Fruit fly (Drosophila melanogaster) whole organism, embryonic: ENCODE measurements around the gene CG43448.

Source experiments
- Aef1 ChIP-seq: fragments of 200-800 bp; sonication (Bioruptor generic); IDR thresholded peaks from 3 replicates; pipeline ENCODE4 v1.3.6; 2022; ENCODE audit warnings: missing biosample characterization, missing genetic modification characterization
- CG11695 ChIP-seq: fragments of 200-800 bp; sonication (Bioruptor generic); IDR thresholded peaks from 3 replicates; pipeline ENCODE4 v1.3.6; 2022; ENCODE audit warnings: missing biosample characterization, missing genetic modification characterization
- CG12659 ChIP-seq: fragments of 200-800 bp; sonication (Bioruptor generic); optimal IDR thresholded peaks from 3 replicates; lab custom pipeline; 2017; ENCODE audit warnings: mild to moderate bottlenecking, missing biosample characterization, missing genetic modification reagents, missing genetic modification characterization
- CG12744 ChIP-seq: fragments of 200-800 bp; sonication (Bioruptor generic); optimal IDR thresholded peaks from 2 replicates; lab custom pipeline; 2016; ENCODE audit warnings: missing biosample characterization, missing genetic modification characterization
- CG16779 ChIP-seq: fragments of 200-800 bp; sonication (Bioruptor generic); IDR thresholded peaks from 2 replicates; pipeline ENCODE4 v1.3.6; 2022; ENCODE audit warnings: missing biosample characterization, missing genetic modification characterization
- CG17328 ChIP-seq: fragments of 200-800 bp; sonication (Bioruptor generic); IDR thresholded peaks from 2 replicates; pipeline ENCODE4 v1.3.6; 2022; ENCODE audit warnings: missing biosample characterization, missing genetic modification characterization
- CG17385 ChIP-seq: fragments of 200-800 bp; sonication (Bioruptor generic); optimal IDR thresholded peaks from 3 replicates; lab custom pipeline; 2018; ENCODE audit warnings: missing biosample characterization, mild to moderate bottlenecking, missing genetic modification characterization
- CG17568 ChIP-seq: fragments of 200-800 bp; sonication (Bioruptor generic); optimal IDR thresholded peaks from 2 replicates; lab custom pipeline; 2018; ENCODE audit warnings: missing biosample characterization, mild to moderate bottlenecking, missing genetic modification characterization, moderate library complexity
- CG31224 ChIP-seq: fragments of 200-800 bp; sonication (Bioruptor generic); IDR thresholded peaks from 2 replicates; pipeline ENCODE4 v1.3.6; 2022; ENCODE audit warnings: missing biosample characterization, missing genetic modification characterization
- CG34422 ChIP-seq: fragments of 200-800 bp; sonication (Bioruptor generic); IDR thresholded peaks from 3 replicates; pipeline ENCODE4 v1.3.6; 2022; ENCODE audit warnings: missing biosample characterization, missing genetic modification characterization
- CG3838 ChIP-seq: fragments of 200-800 bp; sonication (Bioruptor generic); optimal IDR thresholded peaks from 3 replicates; lab custom pipeline; 2016; ENCODE audit warnings: missing biosample characterization, missing genetic modification characterization
- CG4360 ChIP-seq: fragments of 200-800 bp; sonication (Bioruptor generic); IDR thresholded peaks from 2 replicates; pipeline ENCODE4 v1.3.6; 2022; ENCODE audit warnings: missing biosample characterization, missing genetic modification characterization
- CG4404 ChIP-seq: fragments of 200-800 bp; sonication (Bioruptor generic); IDR thresholded peaks from 2 replicates; pipeline ENCODE4 v1.3.6; 2022; ENCODE audit warnings: missing biosample characterization, missing genetic modification characterization
- CG4820 ChIP-seq: fragments of 200-800 bp; sonication (Bioruptor generic); optimal IDR thresholded peaks from 3 replicates; lab custom pipeline; 2016; ENCODE audit warnings: missing biosample characterization, missing genetic modification characterization
- CG5180 ChIP-seq: fragments of 200-800 bp; sonication (Bioruptor generic); optimal IDR thresholded peaks from 3 replicates; lab custom pipeline; 2017; ENCODE audit warnings: missing biosample characterization, missing genetic modification characterization, mild to moderate bottlenecking, moderate library complexity, missing genetic modification reagents
- CG6175 ChIP-seq: fragments of 200-800 bp; sonication (Bioruptor generic); IDR thresholded peaks from 3 replicates; pipeline ENCODE4 v1.3.6; 2022; ENCODE audit warnings: missing biosample characterization, missing genetic modification characterization
- CG6765 ChIP-seq: fragments of 200-800 bp; sonication (Bioruptor generic); optimal IDR thresholded peaks from 3 replicates; lab custom pipeline; 2017; ENCODE audit warnings: missing biosample characterization, mild to moderate bottlenecking, missing genetic modification characterization
- CG7271 ChIP-seq: fragments of 200-800 bp; sonication (Bioruptor generic); optimal IDR thresholded peaks from 2 replicates; lab custom pipeline; 2018; ENCODE audit warnings: missing biosample characterization, mild to moderate bottlenecking, missing genetic modification characterization, moderate library complexity
- CG8281 ChIP-seq: fragments of 200-800 bp; sonication (Bioruptor generic); optimal IDR thresholded peaks from 2 replicates; lab custom pipeline; 2018; ENCODE audit warnings: missing biosample characterization, mild to moderate bottlenecking, missing genetic modification characterization, moderate library complexity
- CG8290 ChIP-seq, 3 experiments: fragments of 200-800 bp; sonication (Bioruptor generic); optimal IDR thresholded peaks; 2 replicates each; lab custom pipeline; 2016 to 2019; ENCODE audit warnings: missing biosample characterization in 3 of 3, missing genetic modification characterization in 3 of 3, mild to moderate bottlenecking in 2 of 3, moderate library complexity in 1 of 3
- CG9932 ChIP-seq: fragments of 200-800 bp; sonication (Bioruptor generic); IDR thresholded peaks from 2 replicates; pipeline ENCODE4 v1.3.6; 2022; ENCODE audit warnings: missing biosample characterization, missing genetic modification characterization
- E2f2 ChIP-seq: fragments of 200-800 bp; sonication (Bioruptor generic); IDR thresholded peaks from 2 replicates; pipeline ENCODE4 v1.3.6; 2022; ENCODE audit warnings: missing biosample characterization, missing genetic modification characterization
- Fer1 ChIP-seq: fragments of 200-800 bp; sonication (Bioruptor generic); optimal IDR thresholded peaks from 2 replicates; lab custom pipeline; 2017; ENCODE audit warnings: missing biosample characterization, mild to moderate bottlenecking, missing genetic modification characterization
- Hand ChIP-seq: fragments of 200-800 bp; sonication (Bioruptor generic); optimal IDR thresholded peaks from 2 replicates; lab custom pipeline; 2017; ENCODE audit warnings: mild to moderate bottlenecking, missing biosample characterization, missing genetic modification reagents, missing genetic modification characterization
- Hr39 ChIP-seq: fragments of >200 bp; optimal IDR thresholded peaks from 2 replicates; lab custom pipeline; 2017
- Myb ChIP-seq: fragments of 200-800 bp; sonication (Bioruptor generic); optimal IDR thresholded peaks from 2 replicates; lab custom pipeline; 2016; ENCODE audit warnings: missing biosample characterization, missing genetic modification characterization
- NfI ChIP-seq: fragments of 200-800 bp; sonication (Bioruptor generic); optimal IDR thresholded peaks from 3 replicates; lab custom pipeline; 2018; ENCODE audit warnings: missing biosample characterization, mild to moderate bottlenecking, missing genetic modification characterization, moderate library complexity
- Rx ChIP-seq: fragments of 200-800 bp; sonication (Bioruptor generic); IDR thresholded peaks from 2 replicates; pipeline ENCODE4 v1.3.6; 2022; ENCODE audit warnings: missing biosample characterization, missing genetic modification characterization
- Ssrp ChIP-seq: fragments of 200-800 bp; sonication (Bioruptor generic); optimal IDR thresholded peaks from 2 replicates; lab custom pipeline; 2018; ENCODE audit warnings: missing biosample characterization, mild to moderate bottlenecking, missing genetic modification characterization, moderate library complexity
- TFAM ChIP-seq: fragments of 200-800 bp; sonication (Bioruptor generic); optimal IDR thresholded peaks from 2 replicates; lab custom pipeline; 2017; ENCODE audit warnings: missing biosample characterization, missing genetic modification characterization, inconsistent platforms
- Usf ChIP-seq: fragments of 200-800 bp; sonication (Bioruptor generic); optimal IDR thresholded peaks from 2 replicates; lab custom pipeline; 2017; ENCODE audit warnings: missing genotype, missing biosample characterization, missing genetic modification characterization
- YL-1 ChIP-seq: fragments of 200-800 bp; sonication (Bioruptor generic); optimal IDR thresholded peaks from 3 replicates; lab custom pipeline; 2017; ENCODE audit warnings: missing biosample characterization, mild to moderate bottlenecking, missing genetic modification characterization
- bsh ChIP-seq, 2 experiments: fragments of 200-800 bp; sonication (Bioruptor generic); optimal IDR thresholded peaks; 2 replicates each; lab custom pipeline; 2017 to 2018; ENCODE audit warnings: mild to moderate bottlenecking in 2 of 2, missing biosample characterization in 2 of 2, missing genetic modification characterization in 2 of 2, moderate library complexity in 1 of 2
- chn ChIP-seq: fragments of 200-800 bp; sonication (Bioruptor generic); optimal IDR thresholded peaks from 2 replicates; lab custom pipeline; 2016; ENCODE audit warnings: missing biosample characterization, missing genetic modification characterization
- crol ChIP-seq: fragments of 200-800 bp; sonication (Bioruptor generic); IDR thresholded peaks from 2 replicates; pipeline ENCODE4 v1.3.6; 2022; ENCODE audit warnings: missing biosample characterization, missing genetic modification characterization
- eve ChIP-seq, 2 experiments: fragments of >200 bp; optimal IDR thresholded peaks; 2 replicates each; lab custom pipeline; 2017; ENCODE audit warnings: missing biosample characterization in 2 of 2, missing genetic modification characterization in 2 of 2
- fru ChIP-seq: fragments of >200 bp; optimal IDR thresholded peaks from 2 replicates; lab custom pipeline; 2017
- ftz-f1 ChIP-seq: fragments of 200-800 bp; sonication (Bioruptor generic); optimal IDR thresholded peaks from 2 replicates; lab custom pipeline; 2016; ENCODE audit warnings: missing biosample characterization, missing genetic modification characterization
- gcm ChIP-seq: fragments of 200-800 bp; sonication (Bioruptor generic); optimal IDR thresholded peaks from 2 replicates; lab custom pipeline; 2019; ENCODE audit warnings: missing biosample characterization, mild to moderate bottlenecking, missing genetic modification characterization, moderate library complexity
- ham ChIP-seq: fragments of 200-800 bp; sonication (Bioruptor generic); IDR thresholded peaks from 2 replicates; pipeline ENCODE4 v1.3.6; 2022; ENCODE audit warnings: missing biosample characterization, missing genetic modification characterization
- jing ChIP-seq: fragments of 200-800 bp; sonication (Bioruptor generic); optimal IDR thresholded peaks from 2 replicates; lab custom pipeline; 2018; ENCODE audit warnings: missing biosample characterization, mild to moderate bottlenecking, missing genetic modification characterization
- lab ChIP-seq: fragments of 200-800 bp; sonication (Bioruptor generic); optimal IDR thresholded peaks from 3 replicates; lab custom pipeline; 2017; ENCODE audit warnings: missing biosample characterization, missing genetic modification characterization, mild to moderate bottlenecking, moderate library complexity, missing genetic modification reagents
- nerfin-2 ChIP-seq: fragments of 200-800 bp; sonication (Bioruptor generic); IDR thresholded peaks from 2 replicates; pipeline ENCODE4 v1.3.6; 2022; ENCODE audit warnings: missing biosample characterization, missing genetic modification characterization; ENCODE audit not compliant: partially characterized antibody
- salm ChIP-seq: fragments of 200-800 bp; sonication (Bioruptor generic); optimal IDR thresholded peaks from 2 replicates; lab custom pipeline; 2018; ENCODE audit warnings: missing biosample characterization, mild to moderate bottlenecking, missing genetic modification characterization
- scrt ChIP-seq: fragments of 200-800 bp; sonication (Bioruptor generic); optimal IDR thresholded peaks from 2 replicates; lab custom pipeline; 2018; ENCODE audit warnings: missing biosample characterization, mild to moderate bottlenecking, missing genetic modification characterization, moderate library complexity
- slou ChIP-seq: fragments of 200-800 bp; sonication (Bioruptor generic); optimal IDR thresholded peaks from 3 replicates; lab custom pipeline; 2016; ENCODE audit warnings: missing biosample characterization, missing genetic modification characterization
- sug ChIP-seq: fragments of 200-800 bp; optimal IDR thresholded peaks from 2 replicates; lab custom pipeline; 2019; ENCODE audit warnings: missing biosample characterization, mild to moderate bottlenecking, missing genetic modification characterization, moderate library complexity
- trem ChIP-seq: fragments of 200-800 bp; optimal IDR thresholded peaks from 3 replicates; lab custom pipeline; 2019; ENCODE audit warnings: missing biosample characterization, mild to moderate bottlenecking, missing genetic modification characterization, moderate library complexity
- tx ChIP-seq: fragments of 200-800 bp; sonication (Bioruptor generic); optimal IDR thresholded peaks from 2 replicates; lab custom pipeline; 2016; ENCODE audit warnings: missing biosample characterization, missing genetic modification characterization
- vfl ChIP-seq: fragments of 200-800 bp; sonication (Bioruptor generic); optimal IDR thresholded peaks from 2 replicates; lab custom pipeline; 2016; ENCODE audit warnings: missing biosample characterization, missing genetic modification characterization
- yki ChIP-seq: fragments of >200 bp; optimal IDR thresholded peaks from 3 replicates; lab custom pipeline; 2018
- zen2 ChIP-seq: fragments of 200-800 bp; sonication (Bioruptor generic); IDR thresholded peaks from 3 replicates; pipeline ENCODE4 v1.3.6; 2022; ENCODE audit warnings: missing biosample characterization, missing genetic modification characterization; ENCODE audit not compliant: partially characterized antibody

Gene CG43448

dm6 chr3R:30265420-30265819 lies 27.9 kb upstream of the CG43448 start (continued):
- TF ChIP-seq CG4820 (GFP tag; lab: Kevin White, UChicago) (peak; percentile 36), CG12744 (GFP tag; lab: Kevin White, UChicago) (no peak), zen2 (no peak), Fer1 (GFP tag; lab: Kevin White, UChicago) (no peak), CG11695 (no peak), crol (GFP tag; lab: Robert Waterston, UW) (no peak), Hand (GFP tag; lab: Kevin White, UChicago) (no peak), Aef1 (GFP tag; lab: Robert Waterston, UW) (0 out of 3 replicates have a peak, but pooled peaks have one; percentile 30), YL-1 (GFP tag; lab: Kevin White, UChicago) (no peak), CG7271 (tag; lab: Kevin White, UChicago) (no peak), CG17385 (peak; percentile 56), ham (GFP tag; lab: Robert Waterston, UW) (no peak), trem (tag; lab: Kevin White, UChicago) (peak; percentile 12), CG9932 (GFP tag; lab: Robert Waterston, UW) (no peak), CG31224 (GFP tag; lab: Robert Waterston, UW) (no peak), CG8281 (tag; lab: Kevin White, UChicago) (no peak), CG17328 (peak; percentile 84), ftz-f1 (no peak), slou (GFP tag; lab: Kevin White, UChicago) (no peak), CG3838 (GFP tag; lab: Kevin White, UChicago) (no peak), CG16779 (GFP tag; lab: Robert Waterston, UW) (no peak), CG34422 (GFP tag; lab: Robert Waterston, UW) (peak; percentile 57; the same call in 2 of the 3 replicates), tx (GFP tag; lab: Kevin White, UChicago) (no peak), bsh (GFP tag; optimal IDR thresholded peaks at IDR 0.05; lab: Kevin White, UChicago) (peak; percentile 84 to 91), Usf (GFP tag; lab: Kevin White, UChicago) (no peak), gcm (GFP tag; lab: Kevin White, UChicago) (peak; percentile 32), E2f2 (peak; percentile 27; the same call in 1 of the 2 replicates), Myb (GFP tag; lab: Kevin White, UChicago) (no peak), sug (no peak), CG17568 (no peak), Ssrp (tag; lab: Kevin White, UChicago) (peak; percentile 58), CG12659 (GFP tag; lab: Kevin White, UChicago) (peak; percentile 14), CG4404 (GFP tag; lab: Robert Waterston, UW) (peak; percentile 53), CG6175 (GFP tag; lab: Robert Waterston, UW) (no peak), CG8290 (GFP tag; optimal IDR thresholded peaks at IDR 0.05; lab: Kevin White, UChicago) (no peak), CG8290 (tag; optimal IDR thresholded peaks at IDR 0.05; lab: Kevin White, UChicago) (peak in 1 of 2 experiments; percentile 55), salm (no peak), jing (GFP tag; lab: Kevin White, UChicago) (peak; percentile 50), scrt (no peak), eve (GFP tag; optimal IDR thresholded peaks at IDR 0.05; lab: Kevin White, UChicago) (peak in 1 of 2 experiments; percentile 26), chn (GFP tag; lab: Kevin White, UChicago) (peak; percentile 39), TFAM (GFP tag; lab: Kevin White, UChicago) (no peak), Hr39 (lab: Kevin White, UChicago) (no peak), CG4360 (GFP tag; lab: Robert Waterston, UW) (peak; percentile 40; the same call in 1 of the 2 replicates), CG5180 (GFP tag; lab: Kevin White, UChicago) (no peak), vfl (GFP tag; lab: Kevin White, UChicago) (no peak), NfI (GFP tag; lab: Kevin White, UChicago) (peak; percentile 30), Rx (peak; percentile 66), lab (GFP tag; lab: Kevin White, UChicago) (peak; percentile 28), yki (no peak), fru (no peak), nerfin-2 (GFP tag; lab: Robert Waterston, UW) (no peak), CG6765 (GFP tag; lab: Kevin White, UChicago) (no peak)
